Worm (Caenorhabditis elegans): Measurements from ENCODE around the gene C13B9.2.

- TF ChIP-seq fkh-6 (tag; optimal IDR thresholded peaks at IDR 0.05) = no peak
- no peak for TF ChIP-seq ceh-24 (tag; optimal IDR thresholded peaks at IDR 0.05)
- no peak for TF ChIP-seq ceh-9 (tag; optimal IDR thresholded peaks at IDR 0.05)
- TF ChIP-seq syd-9 (tag; optimal IDR thresholded peaks at IDR 0.05) = no peak
- no peak for TF ChIP-seq hlh-6 (tag; optimal IDR thresholded peaks at IDR 0.05)
- TF ChIP-seq pat-9 (tag; optimal IDR thresholded peaks at IDR 0.05) = no peak
- TF ChIP-seq nfya-1 (tag; optimal IDR thresholded peaks at IDR 0.05) = no peak
- TF ChIP-seq elt-4 (tag; optimal IDR thresholded peaks at IDR 0.05) = no peak
- no peak for TF ChIP-seq pha-4 (tag; optimal IDR thresholded peaks at IDR 0.05)
- no peak for TF ChIP-seq unc-86 (tag; optimal IDR thresholded peaks at IDR 0.05)
These were observed 13.0 kb upstream of the C13B9.2 start for ce11 chrIII:6607067-6607466.

Measured in whole organism, late embryonic.